Fruit fly (Drosophila melanogaster) whole organism, embryonic: Measurements from ENCODE around the gene scrib.

Experiments used
- Atf6 ChIP-seq: fragments of 200-800 bp; sonication (Bioruptor generic); IDR thresholded peaks from 2 replicates; pipeline ENCODE4 v1.3.6; 2022; ENCODE audit warnings: missing biosample characterization, missing genetic modification characterization
- Bdp1 ChIP-seq: fragments of 200-800 bp; sonication (Bioruptor generic); optimal IDR thresholded peaks from 3 replicates; lab custom pipeline; 2016; ENCODE audit warnings: missing biosample characterization, missing genetic modification characterization
- CG10654 ChIP-seq: fragments of 200-800 bp; sonication (Bioruptor generic); optimal IDR thresholded peaks from 2 replicates; lab custom pipeline; 2016; ENCODE audit warnings: missing biosample characterization, missing genetic modification characterization
- CG11247 ChIP-seq: fragments of 200-800 bp; sonication (Bioruptor generic); IDR thresholded peaks from 2 replicates; pipeline ENCODE4 v1.3.6; 2022; ENCODE audit warnings: missing biosample characterization, missing genetic modification characterization
- CG12659 ChIP-seq: fragments of 200-800 bp; sonication (Bioruptor generic); optimal IDR thresholded peaks from 3 replicates; lab custom pipeline; 2017; ENCODE audit warnings: mild to moderate bottlenecking, missing biosample characterization, missing genetic modification reagents, missing genetic modification characterization
- CG13123 ChIP-seq: fragments of 200-800 bp; sonication (Bioruptor generic); optimal IDR thresholded peaks from 2 replicates; lab custom pipeline; 2016; ENCODE audit warnings: missing biosample characterization, missing genetic modification characterization
- CG13894 ChIP-seq: fragments of 200-800 bp; sonication (Bioruptor generic); optimal IDR thresholded peaks from 3 replicates; lab custom pipeline; 2018; ENCODE audit warnings: missing biosample characterization, mild to moderate bottlenecking, missing genetic modification characterization, moderate library complexity
- CG15269 ChIP-seq: fragments of 200-800 bp; sonication (Bioruptor generic); optimal IDR thresholded peaks from 2 replicates; lab custom pipeline; 2018; ENCODE audit warnings: missing biosample characterization, mild to moderate bottlenecking, missing genetic modification characterization, moderate library complexity
- CG1792 ChIP-seq: fragments of 200-800 bp; sonication (Bioruptor generic); optimal IDR thresholded peaks from 2 replicates; lab custom pipeline; 2016; ENCODE audit warnings: missing biosample characterization, missing genetic modification characterization
- CG2875 ChIP-seq: fragments of 200-800 bp; sonication (Bioruptor generic); optimal IDR thresholded peaks from 2 replicates; lab custom pipeline; 2017; ENCODE audit warnings: missing biosample characterization, mild to moderate bottlenecking, missing genetic modification characterization, missing genetic modification reagents
- CG34376 ChIP-seq: fragments of 200-800 bp; sonication (Bioruptor generic); optimal IDR thresholded peaks from 2 replicates; lab custom pipeline; 2018; ENCODE audit warnings: missing biosample characterization, mild to moderate bottlenecking, missing genetic modification characterization
- CG4282 ChIP-seq: fragments of 200-800 bp; sonication (Bioruptor generic); optimal IDR thresholded peaks from 2 replicates; lab custom pipeline; 2016; ENCODE audit warnings: missing biosample characterization, missing genetic modification characterization
- CG4424 ChIP-seq: fragments of 200-800 bp; sonication (Bioruptor generic); optimal IDR thresholded peaks from 3 replicates; lab custom pipeline; 2016; ENCODE audit warnings: missing biosample characterization, missing genetic modification characterization
- CG4820 ChIP-seq: fragments of 200-800 bp; sonication (Bioruptor generic); optimal IDR thresholded peaks from 3 replicates; lab custom pipeline; 2016; ENCODE audit warnings: missing biosample characterization, missing genetic modification characterization
- CG5953 ChIP-seq: fragments of 200-800 bp; sonication (Bioruptor generic); IDR thresholded peaks from 2 replicates; pipeline ENCODE4 v1.3.6; 2022; ENCODE audit warnings: missing biosample characterization, missing genetic modification characterization
- CG6813 ChIP-seq: fragments of 200-800 bp; sonication (Bioruptor generic); optimal IDR thresholded peaks from 2 replicates; lab custom pipeline; 2017; ENCODE audit warnings: missing biosample characterization, missing genetic modification characterization, mild to moderate bottlenecking, moderate library complexity, missing genetic modification reagents
- CG9609 ChIP-seq: fragments of 200-800 bp; sonication (Bioruptor generic); optimal IDR thresholded peaks from 3 replicates; lab custom pipeline; 2016; ENCODE audit warnings: missing biosample characterization, missing genetic modification characterization
- CrebB ChIP-seq: fragments of 200-800 bp; sonication (Bioruptor generic); optimal IDR thresholded peaks from 3 replicates; lab custom pipeline; 2018; ENCODE audit warnings: missing biosample characterization, mild to moderate bottlenecking, missing genetic modification characterization
- D ChIP-seq, 2 experiments: fragments of 200-800 bp in 1 of 2; fragments of >200 bp in 1 of 2; sonication (Bioruptor generic) in 1 of 2; optimal IDR thresholded peaks; 2 replicates in 1 of 2; 3 replicates in 1 of 2; lab custom pipeline; 2017; ENCODE audit warnings: mild to moderate bottlenecking in 1 of 2, missing biosample characterization in 1 of 2, missing genetic modification characterization in 1 of 2, missing genetic modification reagents in 1 of 2
- Dp ChIP-seq: fragments of 200-800 bp; sonication (Bioruptor generic); optimal IDR thresholded peaks from 2 replicates; lab custom pipeline; 2018; ENCODE audit warnings: missing biosample characterization, mild to moderate bottlenecking, missing genetic modification characterization, moderate library complexity
- HHEX ChIP-seq: fragments of 200-800 bp; sonication (Bioruptor generic); optimal IDR thresholded peaks from 3 replicates; lab custom pipeline; 2017; ENCODE audit warnings: missing biosample characterization, mild to moderate bottlenecking, missing genetic modification characterization, missing genetic modification reagents
- Lim3 ChIP-seq: fragments of 200-800 bp; sonication (Bioruptor generic); IDR thresholded peaks from 2 replicates; pipeline ENCODE4 v1.3.6; 2022; ENCODE audit warnings: missing biosample characterization, missing genetic modification characterization
- Nf-YC ChIP-seq: fragments of 200-800 bp; optimal IDR thresholded peaks from 3 replicates; lab custom pipeline; 2019; ENCODE audit warnings: missing biosample characterization, mild to moderate bottlenecking, missing genetic modification characterization, moderate library complexity
- Poxn ChIP-seq: fragments of 200-800 bp; sonication (Bioruptor generic); IDR thresholded peaks from 2 replicates; pipeline ENCODE4 v1.3.6; 2022; ENCODE audit warnings: missing biosample characterization, missing genetic modification characterization
- Rfx ChIP-seq: fragments of 200-800 bp; sonication (Bioruptor generic); IDR thresholded peaks from 2 replicates; pipeline ENCODE4 v1.3.6; 2022; ENCODE audit warnings: missing biosample characterization, missing genetic modification characterization
- Sin3A ChIP-seq: fragments of >200 bp; optimal IDR thresholded peaks from 2 replicates; lab custom pipeline; 2018
- Xrp1 ChIP-seq: fragments of 200-800 bp; sonication (Bioruptor generic); IDR thresholded peaks from 2 replicates; pipeline ENCODE4 v1.3.6; 2022; ENCODE audit warnings: missing biosample characterization, missing genetic modification characterization
- abd-A ChIP-seq: fragments of 200-800 bp; sonication (Bioruptor generic); optimal IDR thresholded peaks from 3 replicates; lab custom pipeline; 2019; ENCODE audit warnings: missing biosample characterization, mild to moderate bottlenecking, missing genetic modification characterization, moderate library complexity
- ac ChIP-seq: fragments of 200-800 bp; sonication (Bioruptor generic); optimal IDR thresholded peaks from 3 replicates; lab custom pipeline; 2017; ENCODE audit warnings: missing biosample characterization, mild to moderate bottlenecking, missing genetic modification characterization
- ase ChIP-seq: fragments of 200-800 bp; sonication (Bioruptor generic); IDR thresholded peaks from 3 replicates; pipeline ENCODE4 v1.3.6; 2022; ENCODE audit warnings: missing biosample characterization, missing genetic modification characterization
- br ChIP-seq: fragments of >200 bp; optimal IDR thresholded peaks from 2 replicates; lab custom pipeline; 2017
- chif ChIP-seq, 2 experiments: fragments of 200-800 bp; sonication (Bioruptor generic); optimal IDR thresholded peaks; 3 replicates each; lab custom pipeline; 2016; ENCODE audit warnings: missing biosample characterization in 2 of 2, missing genetic modification characterization in 2 of 2
- dmrt11E ChIP-seq: fragments of 200-800 bp; sonication (Bioruptor generic); optimal IDR thresholded peaks from 3 replicates; lab custom pipeline; 2018; ENCODE audit warnings: missing biosample characterization, mild to moderate bottlenecking, missing genetic modification characterization, moderate library complexity
- dysf ChIP-seq: fragments of 200-800 bp; sonication (Bioruptor generic); IDR thresholded peaks from 3 replicates; pipeline ENCODE4 v1.3.6; 2022; ENCODE audit warnings: missing biosample characterization, missing genetic modification characterization
- eve ChIP-seq, 2 experiments: fragments of >200 bp; optimal IDR thresholded peaks; 2 replicates each; lab custom pipeline; 2017; ENCODE audit warnings: missing biosample characterization in 2 of 2, missing genetic modification characterization in 2 of 2
- fd64A ChIP-seq: fragments of 200-800 bp; sonication (Bioruptor generic); optimal IDR thresholded peaks from 3 replicates; lab custom pipeline; 2018; ENCODE audit warnings: missing biosample characterization, mild to moderate bottlenecking, missing genetic modification characterization
- h ChIP-seq: fragments of >200 bp; optimal IDR thresholded peaks from 2 replicates; lab custom pipeline; 2017
- hb ChIP-seq: fragments of 200-800 bp; sonication (Bioruptor generic); IDR thresholded peaks from 3 replicates; pipeline ENCODE4 v1.3.6; 2022; ENCODE audit warnings: missing biosample characterization, missing genetic modification characterization; ENCODE audit not compliant: partially characterized antibody
- hbn ChIP-seq: fragments of 200-800 bp; sonication (Bioruptor generic); IDR thresholded peaks from 2 replicates; pipeline ENCODE4 v1.3.6; 2022; ENCODE audit warnings: missing biosample characterization, missing genetic modification characterization; ENCODE audit not compliant: partially characterized antibody
- inv ChIP-seq: fragments of 200-800 bp; sonication (Bioruptor generic); IDR thresholded peaks from 2 replicates; pipeline ENCODE4 v1.3.6; 2022; ENCODE audit warnings: missing biosample characterization, missing genetic modification characterization; ENCODE audit not compliant: partially characterized antibody
- kay ChIP-seq: fragments of 200-800 bp; sonication (Bioruptor generic); optimal IDR thresholded peaks from 2 replicates; lab custom pipeline; 2016; ENCODE audit warnings: missing biosample characterization, missing genetic modification characterization
- ken ChIP-seq: fragments of 200-800 bp; sonication (Bioruptor generic); IDR thresholded peaks from 3 replicates; pipeline ENCODE4 v1.3.6; 2022; ENCODE audit warnings: missing biosample characterization, missing genetic modification characterization
- lab ChIP-seq: fragments of 200-800 bp; sonication (Bioruptor generic); optimal IDR thresholded peaks from 3 replicates; lab custom pipeline; 2017; ENCODE audit warnings: missing biosample characterization, missing genetic modification characterization, mild to moderate bottlenecking, moderate library complexity, missing genetic modification reagents
- pnt ChIP-seq: fragments of 200-800 bp; sonication (Bioruptor generic); optimal IDR thresholded peaks from 3 replicates; lab custom pipeline; 2016; ENCODE audit warnings: missing biosample characterization, missing genetic modification characterization
- ro ChIP-seq: fragments of 200-800 bp; sonication (Bioruptor generic); IDR thresholded peaks from 2 replicates; pipeline ENCODE4 v1.3.6; 2022; ENCODE audit warnings: missing biosample characterization, missing genetic modification characterization
- sens-2 ChIP-seq: fragments of 200-800 bp; sonication (Bioruptor generic); IDR thresholded peaks from 2 replicates; pipeline ENCODE4 v1.3.6; 2022; ENCODE audit warnings: missing biosample characterization, missing genetic modification characterization
- ssp ChIP-seq: fragments of 200-800 bp; sonication (Bioruptor generic); IDR thresholded peaks from 2 replicates; pipeline ENCODE4 v1.3.6; 2022; ENCODE audit warnings: missing biosample characterization, missing genetic modification characterization
- toy ChIP-seq: fragments of 200-800 bp; sonication (Bioruptor generic); IDR thresholded peaks from 2 replicates; pipeline ENCODE4 v1.3.6; 2022; ENCODE audit warnings: missing biosample characterization, missing genetic modification characterization
- tup ChIP-seq: fragments of 200-800 bp; sonication (Bioruptor generic); optimal IDR thresholded peaks from 2 replicates; lab custom pipeline; 2016; ENCODE audit warnings: missing biosample characterization, mild to moderate bottlenecking, missing genetic modification characterization, moderate library complexity
- vnd ChIP-seq: fragments of 200-800 bp; sonication (Bioruptor generic); IDR thresholded peaks from 3 replicates; pipeline ENCODE4 v1.3.6; 2022; ENCODE audit warnings: missing biosample characterization, missing genetic modification characterization; ENCODE audit not compliant: partially characterized antibody
- yki ChIP-seq: fragments of >200 bp; optimal IDR thresholded peaks from 3 replicates; lab custom pipeline; 2018
- z ChIP-seq: fragments of 200-800 bp; sonication (Bioruptor generic); IDR thresholded peaks from 3 replicates; pipeline ENCODE4 v1.3.6; 2022; ENCODE audit warnings: missing biosample characterization, missing genetic modification characterization
- zfh1 ChIP-seq: fragments of 200-800 bp; sonication (Bioruptor generic); IDR thresholded peaks from 3 replicates; pipeline ENCODE4 v1.3.6; 2022; ENCODE audit warnings: missing biosample characterization, missing genetic modification characterization

scrib gene

dm6 chr3R:26539140-26539539 is 3.0 kb downstream of the scrib start (continued):
- TF ChIP-seq z (no peak), h (lab: Kevin White, UChicago) (no peak), ase (GFP tag; lab: Robert Waterston, UW) (no peak), ssp (GFP tag; lab: Robert Waterston, UW) (no peak), eve (GFP tag; optimal IDR thresholded peaks at IDR 0.05; lab: Kevin White, UChicago) (no peak), sens-2 (GFP tag; lab: Robert Waterston, UW) (no peak), br (no peak), hbn (GFP tag; lab: Robert Waterston, UW) (no peak), fd64A (GFP tag; lab: Kevin White, UChicago) (peak; percentile 54), inv (no peak), CG9609 (GFP tag; lab: Kevin White, UChicago) (no peak), Nf-YC (no peak), HHEX (peak; percentile 7), Atf6 (no peak), CG34376 (GFP tag; lab: Kevin White, UChicago) (no peak), dysf (GFP tag; lab: Robert Waterston, UW) (no peak), D (optimal IDR thresholded peaks at IDR 0.05; lab: Kevin White, UChicago) (no peak), D (GFP tag; optimal IDR thresholded peaks at IDR 0.05; lab: Kevin White, UChicago) (peak; percentile 21), Dp (GFP tag; lab: Kevin White, UChicago) (no peak), ac (GFP tag; lab: Kevin White, UChicago) (peak; percentile 22), CG13894 (no peak), CG5953 (GFP tag; lab: Robert Waterston, UW) (no peak), ken (no peak), Xrp1 (GFP tag; lab: Robert Waterston, UW) (peak; percentile 61), Rfx (GFP tag; lab: Robert Waterston, UW) (no peak), CG4820 (GFP tag; lab: Kevin White, UChicago) (no peak), CG4282 (GFP tag; lab: Kevin White, UChicago) (no peak), CG10654 (GFP tag; lab: Kevin White, UChicago) (no peak), CG13123 (GFP tag; lab: Kevin White, UChicago) (no peak), Sin3A (lab: Kevin White, UChicago) (no peak), hb (GFP tag; lab: Robert Waterston, UW) (no peak), CG6813 (GFP tag; lab: Kevin White, UChicago) (peak; percentile 32), CG11247 (GFP tag; lab: Robert Waterston, UW) (no peak), CG12659 (GFP tag; lab: Kevin White, UChicago) (no peak), chif (GFP tag; optimal IDR thresholded peaks at IDR 0.05; lab: Kevin White, UChicago) (peak in 1 of 2 experiments; percentile 11), vnd (GFP tag; lab: Robert Waterston, UW) (no peak), pnt (no peak), lab (GFP tag; lab: Kevin White, UChicago) (peak; percentile 8), zfh1 (GFP tag; lab: Robert Waterston, UW) (no peak), CG1792 (GFP tag; lab: Kevin White, UChicago) (no peak), CG2875 (peak; percentile 40), abd-A (tag; lab: Kevin White, UChicago) (no peak), CG15269 (tag; lab: Kevin White, UChicago) (no peak), yki (no peak), ro (GFP tag; lab: Robert Waterston, UW) (no peak), dmrt11E (peak; percentile 36), CG4424 (GFP tag; lab: Kevin White, UChicago) (no peak), kay (GFP tag; lab: Kevin White, UChicago) (no peak), tup (GFP tag; lab: Kevin White, UChicago) (no peak), CrebB (no peak), Bdp1 (GFP tag; lab: Kevin White, UChicago) (no peak), Poxn (GFP tag; lab: Robert Waterston, UW) (no peak), Lim3 (GFP tag; lab: Robert Waterston, UW) (no peak), toy (GFP tag; lab: Robert Waterston, UW) (no peak)
